Worm (Caenorhabditis elegans) whole organism, early embryonic: ENCODE results near the gene srh-243.

Experiments
- B0310.2 ChIP-seq: sonication (generic microtip); optimal IDR thresholded peaks from 2 replicates; lab custom pipeline; 2016; ENCODE audit warnings: mild to moderate bottlenecking, missing genetic modification characterization, missing compliant biosample characterization
- aly-1 ChIP-seq: sonication (generic microtip); optimal IDR thresholded peaks from 2 replicates; lab custom pipeline; 2016; ENCODE audit warnings: missing genetic modification characterization, missing compliant biosample characterization
- ama-1 ChIP-seq: fragments of 150-350 bp; optimal IDR thresholded peaks from 2 replicates; lab custom pipeline; 2014
- ceh-36 ChIP-seq: sonication (generic microtip); optimal IDR thresholded peaks from 2 replicates; lab custom pipeline; 2016; ENCODE audit warnings: missing genetic modification characterization, inconsistent platforms, missing compliant biosample characterization
- ets-7 ChIP-seq: sonication (generic microtip); optimal IDR thresholded peaks from 2 replicates; lab custom pipeline; 2016; ENCODE audit warnings: missing genotype, missing genetic modification characterization, missing compliant biosample characterization
- flt-1 ChIP-seq: fragments of 200-800 bp; sonication (Bioruptor generic); IDR thresholded peaks from 2 replicates; pipeline ENCODE4 v1.3.6; 2022; ENCODE audit warnings: missing genetic modification characterization, missing compliant biosample characterization
- hmbx-1 ChIP-seq: sonication (generic microtip); optimal IDR thresholded peaks from 2 replicates; lab custom pipeline; 2016; ENCODE audit warnings: mild to moderate bottlenecking, missing genetic modification characterization, missing compliant biosample characterization
- hmg-4 ChIP-seq: fragments of 200-800 bp; sonication (Bioruptor generic); optimal IDR thresholded peaks from 2 replicates; lab custom pipeline; 2018; ENCODE audit warnings: mild to moderate bottlenecking, missing genetic modification characterization, missing compliant biosample characterization
- hnd-1 ChIP-seq: sonication (generic microtip); optimal IDR thresholded peaks from 2 replicates; lab custom pipeline; 2016; ENCODE audit warnings: missing genetic modification characterization, missing compliant biosample characterization
- pes-1 ChIP-seq: fragments of 200-800 bp; sonication (Bioruptor generic); IDR thresholded peaks from 2 replicates; pipeline ENCODE4 v1.3.6; 2022; ENCODE audit warnings: missing genetic modification reagents, missing genetic modification characterization, missing compliant biosample characterization
- scrt-1 ChIP-seq: fragments of 200-800 bp; sonication (Bioruptor generic); IDR thresholded peaks from 2 replicates; pipeline ENCODE4 v1.3.6; 2022; ENCODE audit warnings: missing genetic modification characterization, missing compliant biosample characterization
- tbx-11 ChIP-seq: fragments of 200-800 bp; sonication (Bioruptor generic); IDR thresholded peaks from 2 replicates; pipeline ENCODE4 v1.3.6; 2022; ENCODE audit warnings: missing genetic modification characterization, missing compliant biosample characterization
- tbx-37 ChIP-seq: fragments of 200-800 bp; sonication (Bioruptor generic); conservative IDR thresholded peaks from 2 replicates; pipeline ENCODE4 v1.3.6; 2022; ENCODE audit warnings: missing genetic modification reagents, missing genetic modification characterization, missing compliant biosample characterization
- tra-4 ChIP-seq: sonication (generic microtip); optimal IDR thresholded peaks from 2 replicates; lab custom pipeline; 2017; ENCODE audit warnings: missing genetic modification characterization, missing compliant biosample characterization

The srh-243 gene

DNA sequence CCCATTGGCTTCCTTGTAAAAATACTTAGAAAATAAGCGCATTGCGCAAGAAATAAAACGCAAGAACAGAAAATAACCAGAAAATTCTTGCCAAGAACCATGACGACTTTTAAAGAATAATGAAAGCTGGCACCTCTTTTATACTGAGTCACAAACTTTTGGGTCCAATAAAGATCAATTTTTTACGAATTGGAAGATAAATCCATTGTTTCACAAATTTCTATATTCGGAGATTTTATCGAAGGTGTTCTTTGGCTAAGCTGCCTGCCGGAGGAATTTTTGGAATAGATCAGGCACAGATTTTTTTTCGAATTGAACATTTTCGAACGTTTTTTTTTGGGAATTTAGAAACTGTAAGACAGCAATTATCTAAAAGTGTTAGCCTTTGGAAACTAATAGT lies 42.7 kb downstream of the srh-243 start, which contains the start of gene C31B8.9:
Gene C31B8.9, minus strand, starts transcription at position 101 of the 400 bp plus-strand sequence.
- TF ChIP-seq hmbx-1 (tag; lab: Kevin White, UChicago) (no peak), ets-7 (tag; lab: Kevin White, UChicago) (no peak), ama-1 (lab: Kevin White, UChicago) (no peak), flt-1 (GFP tag; lab: Robert Waterston, UW) (no peak), hmg-4 (GFP tag; lab: Kevin White, UChicago) (no peak), tra-4 (tag; lab: Kevin White, UChicago) (no peak), tbx-37 (GFP tag; lab: Robert Waterston, UW) (no peak), tbx-11 (no peak), aly-1 (tag; lab: Kevin White, UChicago) (no peak), pes-1 (GFP tag; lab: Robert Waterston, UW) (no peak), hnd-1 (no peak), scrt-1 (GFP tag; lab: Robert Waterston, UW) (no peak)

DNA sequence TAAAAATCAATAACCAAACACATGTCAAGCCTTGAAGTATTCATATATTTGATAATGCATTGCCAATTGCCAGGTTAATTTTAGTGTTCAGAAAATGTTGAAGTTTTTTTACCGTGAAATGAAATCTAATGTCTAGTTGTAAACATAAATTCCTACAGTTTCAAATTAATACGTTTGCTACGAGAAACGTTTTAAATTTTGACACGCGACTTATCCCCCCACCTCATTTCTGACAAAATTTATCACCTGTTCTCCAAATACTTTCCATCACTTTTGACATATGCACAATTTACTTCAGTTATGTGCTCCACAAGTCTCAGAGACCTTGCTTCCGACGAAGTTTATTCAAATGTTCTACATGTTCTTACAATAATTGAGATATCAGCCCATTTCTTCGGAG lies 43.7 kb downstream of the srh-243 start, which contains the start of gene srh-146:
Gene srh-146, plus strand, starts transcription at position 301 of the 400 bp plus-strand sequence.
- no peak for TF ChIP-seq aly-1 (tag; lab: Kevin White, UChicago)
- no peak for TF ChIP-seq pes-1 (GFP tag; lab: Robert Waterston, UW)
- no peak for TF ChIP-seq tbx-11
- TF ChIP-seq tbx-37 (GFP tag; lab: Robert Waterston, UW): no peak
- TF ChIP-seq ceh-36 (tag; lab: Kevin White, UChicago): no peak
- no peak for TF ChIP-seq ama-1 (lab: Kevin White, UChicago)
- TF ChIP-seq hmbx-1 (tag; lab: Kevin White, UChicago): no peak
- TF ChIP-seq ets-7 (tag; lab: Kevin White, UChicago): no peak
- TF ChIP-seq tra-4 (tag; lab: Kevin White, UChicago): no peak
- no peak for TF ChIP-seq hnd-1
- no peak for TF ChIP-seq B0310.2

- no peak for TF ChIP-seq flt-1 (GFP tag; lab: Robert Waterston, UW)
- no peak for TF ChIP-seq scrt-1 (GFP tag; lab: Robert Waterston, UW)
- TF ChIP-seq hmbx-1 (tag; lab: Kevin White, UChicago): no peak
- no peak for TF ChIP-seq ceh-36 (tag; lab: Kevin White, UChicago)
- no peak for TF ChIP-seq pes-1 (GFP tag; lab: Robert Waterston, UW)
These were observed 49.9 kb downstream of the srh-243 start for ce11 chrV:2920125-2920524.
